Fruit fly (Drosophila melanogaster) S2 (cell line): Measurements from ENCODE around the gene DopEcR.

Experiments
- CG8478 ChIP-seq: fragments of >200 bp; optimal IDR thresholded peaks from 2 replicates; lab custom pipeline; 2018
- CTCF ChIP-seq, 2 experiments: fragments of >200 bp; optimal IDR thresholded peaks; 2 replicates each; lab custom pipeline; 2018

- TF ChIP-seq CG8478, result no peak
- TF ChIP-seq CTCF (optimal IDR thresholded peaks at IDR 0.05; lab: Kevin White, UChicago), result no peak
Measured at dm6 chr3L:4396372-4396771, 16.2 kb upstream of the DopEcR start.
